Worm (Caenorhabditis elegans) whole organism, midembryonic: ENCODE results near the gene F55G7.4.

Experiments used
- T22C8.4 ChIP-seq: fragments of 200-800 bp; sonication (Bioruptor generic); IDR thresholded peaks from 2 replicates; pipeline ENCODE4 v1.3.6; 2022; ENCODE audit warnings: missing genetic modification characterization, missing compliant biosample characterization
- cog-1 ChIP-seq: sonication (generic microtip); optimal IDR thresholded peaks from 2 replicates; lab custom pipeline; 2016; ENCODE audit warnings: missing genetic modification characterization, missing compliant biosample characterization
- flt-1 ChIP-seq: fragments of 200-800 bp; sonication (Bioruptor generic); IDR thresholded peaks from 2 replicates; pipeline ENCODE4 v1.3.6; 2022; ENCODE audit warnings: missing genetic modification characterization, missing compliant biosample characterization
- klf-2 ChIP-seq: fragments of 200-800 bp; sonication (Bioruptor generic); conservative IDR thresholded peaks from 2 replicates; pipeline ENCODE4 v1.3.6; 2022; ENCODE audit warnings: missing genetic modification reagents, missing genetic modification characterization, missing compliant biosample characterization
- med-1 ChIP-seq: sonication (generic microtip); optimal IDR thresholded peaks from 2 replicates; lab custom pipeline; 2017; ENCODE audit warnings: missing genetic modification characterization, mild to moderate bottlenecking, missing compliant biosample characterization, antibody characterized with exemption, missing genetic modification reagents; ENCODE audit not compliant: insufficient read depth
- ref-1 ChIP-seq: fragments of 200-800 bp; sonication (Bioruptor generic); conservative IDR thresholded peaks from 2 replicates; pipeline ENCODE4 v1.3.6; 2022; ENCODE audit warnings: missing genetic modification reagents, missing genetic modification characterization, missing compliant biosample characterization
- tab-1 ChIP-seq: fragments of 200-800 bp; sonication (Bioruptor generic); IDR thresholded peaks from 2 replicates; pipeline ENCODE4 v1.3.6; 2022; ENCODE audit warnings: missing genetic modification characterization, missing compliant biosample characterization
- ztf-23 ChIP-seq: fragments of 200-800 bp; sonication (Bioruptor generic); IDR thresholded peaks from 2 replicates; pipeline ENCODE4 v1.3.6; 2022; ENCODE audit warnings: missing genetic modification reagents, missing genetic modification characterization, missing compliant biosample characterization
- ztf-29 ChIP-seq: fragments of 200-800 bp; sonication (Bioruptor generic); IDR thresholded peaks from 2 replicates; pipeline ENCODE4 v1.3.6; 2022; ENCODE audit warnings: missing genetic modification reagents, missing genetic modification characterization, missing compliant biosample characterization

F55G7.4 gene

DNA sequence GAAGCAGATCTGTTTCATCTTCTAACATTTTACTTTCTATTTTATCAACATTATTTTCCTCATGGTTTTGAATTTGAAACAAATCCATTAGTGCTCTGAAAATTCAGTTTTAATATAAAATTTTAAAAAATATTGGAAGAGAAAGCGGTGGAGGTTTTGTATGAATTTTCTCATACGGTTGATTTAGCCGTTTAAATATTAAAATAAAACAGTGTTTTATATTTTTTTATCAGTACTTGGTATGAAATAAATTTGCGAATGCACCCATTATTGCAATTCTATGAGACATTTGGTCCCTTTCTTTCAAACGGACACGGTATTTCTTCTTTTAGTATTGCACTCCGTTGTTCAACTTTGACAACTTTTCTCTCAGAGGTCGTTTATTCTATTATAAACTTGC is 3.9 kb downstream of the F55G7.4 start, which contains the start of gene dot-1.4:
Gene dot-1.4, minus strand, starts transcription at position 101 of the 400 bp plus-strand sequence.
- TF ChIP-seq tab-1 (GFP tag; lab: Robert Waterston, UW) (no peak), klf-2 (no peak), T22C8.4 (GFP tag; lab: Robert Waterston, UW) (no peak), cog-1 (tag; lab: Kevin White, UChicago) (no peak), ref-1 (no peak), ztf-29 (GFP tag; lab: Robert Waterston, UW) (no peak), flt-1 (no peak), med-1 (GFP tag; lab: Kevin White, UChicago) (no peak), ztf-23 (GFP tag; lab: Robert Waterston, UW) (no peak)

DNA sequence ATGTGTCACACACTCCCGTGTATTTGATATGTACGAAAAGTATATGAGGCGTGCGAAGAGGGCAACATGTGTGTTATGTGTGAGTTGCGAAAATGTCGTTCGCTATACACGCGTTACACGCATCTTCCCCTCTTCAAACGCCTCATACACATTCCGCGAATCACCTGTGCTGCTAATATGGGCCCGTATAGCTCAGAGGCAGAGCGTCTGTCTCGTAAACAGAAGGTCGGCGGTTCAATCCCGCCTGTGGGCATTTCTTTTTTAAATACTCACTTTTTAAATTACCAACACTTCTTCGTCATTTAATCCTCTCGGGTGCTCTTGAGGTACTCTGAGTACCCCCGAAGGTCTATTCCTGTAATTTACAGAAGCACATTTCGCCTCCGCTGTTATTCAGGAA is 5.9 kb downstream of the F55G7.4 start:
- 0 out of 2 replicates have a peak, but pooled peaks have one; percentile 32 for TF ChIP-seq tab-1 (GFP tag; lab: Robert Waterston, UW)
- TF ChIP-seq ref-1: no peak
- no peak for TF ChIP-seq ztf-29 (GFP tag; lab: Robert Waterston, UW)
- TF ChIP-seq flt-1: 0 out of 2 replicates have a peak, but pooled peaks have one; percentile 32
- no peak for TF ChIP-seq klf-2
- TF ChIP-seq ztf-23 (GFP tag; lab: Robert Waterston, UW): no peak

DNA sequence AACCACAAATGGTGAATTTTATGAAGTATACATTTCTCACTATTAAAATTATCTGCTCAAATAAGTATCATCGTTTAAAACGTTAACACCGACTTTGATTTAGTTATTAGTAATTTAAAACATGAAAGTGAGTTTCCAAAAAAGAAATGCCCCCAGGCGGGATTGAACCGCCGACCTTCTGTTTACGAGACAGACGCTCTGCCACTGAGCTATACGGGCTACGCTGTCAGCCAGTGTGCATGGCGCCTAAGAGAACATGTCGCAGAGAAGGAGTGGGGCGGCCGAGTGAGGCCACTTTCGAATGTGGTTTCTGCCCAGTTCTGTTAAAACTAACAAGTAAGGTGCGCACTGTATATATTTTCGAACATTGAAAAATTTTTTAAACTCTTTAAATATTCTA is 7.2 kb downstream of the F55G7.4 start:
- 0 out of 2 replicates have a peak, but pooled peaks have one; percentile 58 for TF ChIP-seq ztf-29 (GFP tag; lab: Robert Waterston, UW)
- peak; percentile 79 for TF ChIP-seq klf-2
- peak; percentile 41 for TF ChIP-seq med-1 (GFP tag; lab: Kevin White, UChicago)
- TF ChIP-seq T22C8.4 (GFP tag; lab: Robert Waterston, UW): peak; percentile 63; the same call in 1 of the 2 replicates
- peak; percentile 92 for TF ChIP-seq flt-1
- TF ChIP-seq cog-1 (tag; lab: Kevin White, UChicago): peak; percentile 69
- peak; percentile 90 for TF ChIP-seq tab-1 (GFP tag; lab: Robert Waterston, UW)
- peak; percentile 85 for TF ChIP-seq ztf-23 (GFP tag; lab: Robert Waterston, UW)
- TF ChIP-seq ref-1: peak; percentile 72

DNA sequence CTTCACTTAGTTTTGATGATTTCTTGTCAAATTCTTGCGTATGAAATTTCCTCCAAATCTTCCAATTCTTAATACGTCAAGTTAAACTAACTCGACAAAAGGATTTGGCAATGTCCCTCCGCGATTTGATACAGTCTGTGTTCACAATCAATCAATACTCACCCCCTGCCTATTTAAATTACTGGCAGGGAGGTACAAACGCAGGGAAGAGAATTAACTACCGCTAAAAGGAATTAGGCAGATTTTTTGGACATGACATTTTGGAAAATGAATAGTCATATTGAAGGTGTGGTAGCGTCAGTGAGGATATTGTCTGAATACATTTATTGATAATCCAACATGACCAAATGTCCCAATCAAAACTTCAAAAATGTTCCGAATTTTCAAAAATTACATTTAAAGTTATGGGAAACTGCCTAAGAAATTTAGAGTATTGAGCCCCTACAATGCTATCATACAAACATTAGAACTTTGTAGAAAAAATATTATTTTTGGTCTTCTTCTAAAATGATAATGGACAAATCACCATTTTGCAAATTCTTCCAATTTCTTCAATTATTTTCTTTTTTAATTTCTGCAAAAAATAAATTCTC is 9.8 kb downstream of the F55G7.4 start:
- TF ChIP-seq tab-1 (GFP tag; lab: Robert Waterston, UW) (peak; percentile 74; the same call in 1 of the 2 replicates), ztf-29 (GFP tag; lab: Robert Waterston, UW) (no peak), ztf-23 (GFP tag; lab: Robert Waterston, UW) (peak; percentile 86), ref-1 (peak; percentile 48), cog-1 (tag; lab: Kevin White, UChicago) (peak; percentile 95), T22C8.4 (GFP tag; lab: Robert Waterston, UW) (peak; percentile 100), med-1 (GFP tag; lab: Kevin White, UChicago) (peak; percentile 64), flt-1 (peak; percentile 90), klf-2 (peak; percentile 67)

DNA sequence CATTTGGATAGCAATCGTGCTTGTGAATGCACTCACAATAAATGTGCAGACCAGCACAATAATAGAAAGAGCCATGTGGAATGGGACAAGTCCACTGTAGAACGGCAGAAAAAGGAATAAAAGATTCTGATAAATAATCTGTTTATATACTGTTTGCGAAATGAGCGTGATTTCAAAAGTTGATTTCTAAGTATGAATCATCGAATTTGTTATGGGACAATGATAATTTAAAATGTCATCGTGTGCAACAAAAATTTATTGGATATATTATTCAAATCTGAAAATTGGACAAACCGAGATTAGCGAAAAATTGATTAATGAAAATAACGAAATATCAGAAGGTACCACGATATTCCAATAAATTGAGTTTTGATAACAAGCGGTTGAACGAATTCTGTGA is 11.1 kb downstream of the F55G7.4 start, which contains the start of gene F55G7.5:
Gene F55G7.5, minus strand, starts transcription at position 101 of the 400 bp plus-strand sequence.
- TF ChIP-seq klf-2 (no peak), ref-1 (no peak), T22C8.4 (GFP tag; lab: Robert Waterston, UW) (no peak), tab-1 (GFP tag; lab: Robert Waterston, UW) (no peak), flt-1 (no peak), ztf-29 (GFP tag; lab: Robert Waterston, UW) (no peak), cog-1 (tag; lab: Kevin White, UChicago) (no peak), ztf-23 (GFP tag; lab: Robert Waterston, UW) (no peak)

DNA sequence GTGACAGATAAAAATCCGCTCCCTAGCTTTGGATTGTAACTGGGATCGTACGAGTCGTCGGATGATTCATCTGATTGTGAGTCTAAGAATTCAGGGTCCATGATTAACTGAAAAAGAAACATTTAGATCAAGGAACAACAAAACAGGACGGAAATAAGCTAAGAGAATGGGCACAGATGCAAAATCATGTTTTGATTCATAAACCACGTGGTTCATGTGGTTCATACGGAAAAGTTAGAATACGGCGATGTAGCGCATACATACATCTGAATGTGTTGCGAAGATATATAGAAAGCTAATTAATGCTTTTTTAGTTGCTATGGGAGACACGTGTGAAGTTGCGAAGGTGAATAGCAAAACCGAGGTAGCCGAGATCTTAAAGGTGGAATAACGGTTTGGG is 14.3 kb downstream of the F55G7.4 start, which contains the start of gene F55G7.3:
Gene F55G7.3, minus strand, starts transcription at position 101 of the 400 bp plus-strand sequence.
- TF ChIP-seq tab-1 (GFP tag; lab: Robert Waterston, UW) (no peak), med-1 (GFP tag; lab: Kevin White, UChicago) (no peak), flt-1 (no peak), T22C8.4 (GFP tag; lab: Robert Waterston, UW) (no peak), ztf-23 (GFP tag; lab: Robert Waterston, UW) (no peak), ref-1 (no peak), klf-2 (no peak), ztf-29 (GFP tag; lab: Robert Waterston, UW) (no peak), cog-1 (tag; lab: Kevin White, UChicago) (no peak)

DNA sequence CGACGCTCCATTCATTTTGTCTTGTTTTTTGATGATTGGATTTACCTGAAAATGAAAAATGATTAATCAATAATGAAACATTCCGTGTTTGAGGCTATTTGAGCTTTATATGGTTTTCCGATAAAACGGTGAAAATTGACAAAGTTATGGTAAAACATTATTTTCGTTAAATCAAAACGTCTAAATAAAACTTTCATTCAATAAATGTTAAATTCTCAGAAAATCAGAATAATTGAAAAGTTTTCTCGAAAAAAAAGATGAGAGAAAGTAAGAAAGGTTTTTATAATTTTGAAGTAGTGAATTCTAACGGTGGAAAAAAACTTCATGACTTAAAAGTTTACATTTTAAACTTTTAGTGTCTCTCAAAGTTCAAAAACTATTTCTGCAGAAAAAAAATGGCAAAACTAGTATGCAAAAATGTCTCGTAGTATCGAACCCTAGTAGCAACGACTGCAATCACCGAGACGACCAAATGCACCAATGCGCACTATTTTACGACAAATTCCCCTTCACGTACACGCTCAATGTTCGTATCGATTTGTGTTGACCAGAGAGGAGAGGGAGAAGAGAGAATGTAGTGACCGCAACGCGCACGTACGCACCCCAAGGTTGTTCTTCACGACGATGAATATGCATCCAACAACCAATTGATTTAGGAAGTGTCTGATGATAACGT is 19.2 kb downstream of the F55G7.4 start, which contains the start of gene nfya-1:
Gene nfya-1, minus strand, starts transcription at position 51 of the 676 bp plus-strand sequence.
- TF ChIP-seq T22C8.4 (GFP tag; lab: Robert Waterston, UW) (peak; percentile 78), klf-2 (no peak), flt-1 (no peak), med-1 (GFP tag; lab: Kevin White, UChicago) (no peak), cog-1 (tag; lab: Kevin White, UChicago) (peak; percentile 32), tab-1 (GFP tag; lab: Robert Waterston, UW) (no peak), ztf-23 (GFP tag; lab: Robert Waterston, UW) (no peak), ztf-29 (GFP tag; lab: Robert Waterston, UW) (no peak)

DNA sequence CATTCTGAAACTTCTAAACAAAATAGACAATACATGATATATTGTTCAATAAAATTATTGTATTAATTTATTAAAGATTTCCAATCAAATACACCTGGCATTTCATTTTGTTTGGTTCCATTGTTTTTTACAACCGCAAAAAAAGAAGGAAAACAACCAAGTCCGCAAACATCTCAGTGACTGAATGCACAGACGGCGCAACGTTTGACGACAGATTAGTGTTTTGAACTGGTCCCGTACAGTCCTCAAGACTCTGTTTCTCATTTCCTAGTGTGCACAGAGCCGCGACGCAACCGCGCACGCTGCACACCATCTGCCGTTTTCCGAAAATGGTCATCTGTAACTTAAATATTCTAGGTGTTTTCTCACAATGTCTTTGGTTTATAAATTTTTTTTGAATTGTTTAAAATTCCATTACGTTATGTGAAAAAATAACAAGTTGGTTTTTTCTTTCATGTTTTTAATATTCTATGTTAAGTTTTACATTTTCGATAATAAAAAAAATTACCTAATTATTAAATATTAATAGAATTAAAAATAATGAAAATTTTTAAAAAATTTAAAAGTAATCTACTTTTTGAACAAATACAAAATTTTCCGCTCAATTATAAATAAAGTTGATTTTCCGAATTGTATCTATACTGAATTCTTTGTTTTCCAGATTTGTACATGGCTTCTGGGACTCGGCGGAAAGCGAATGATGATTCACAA is 20.7 kb downstream of the F55G7.4 start, which contains the start of gene lsd-1:
Gene lsd-1, plus strand, starts transcription at position 661 of the 711 bp plus-strand sequence.
- TF ChIP-seq ztf-23 (GFP tag; lab: Robert Waterston, UW): no peak
- no peak for TF ChIP-seq med-1 (GFP tag; lab: Kevin White, UChicago)
- no peak for TF ChIP-seq T22C8.4 (GFP tag; lab: Robert Waterston, UW)
- TF ChIP-seq klf-2: no peak
- TF ChIP-seq flt-1: no peak
- TF ChIP-seq ref-1: no peak
- TF ChIP-seq cog-1 (tag; lab: Kevin White, UChicago): no peak
- TF ChIP-seq tab-1 (GFP tag; lab: Robert Waterston, UW): no peak
- TF ChIP-seq ztf-29 (GFP tag; lab: Robert Waterston, UW): no peak
